Worm (Caenorhabditis elegans) whole organism, early embryonic: ENCODE data around the gene dhs-8.

Experiments
- ama-1 ChIP-seq: fragments of 150-350 bp; optimal IDR thresholded peaks from 2 replicates; lab custom pipeline; 2014
- sea-1 ChIP-seq: fragments of 200-800 bp; sonication (Bioruptor generic); conservative IDR thresholded peaks from 2 replicates; pipeline ENCODE4 v1.3.6; 2022; ENCODE audit warnings: missing genetic modification characterization, missing compliant biosample characterization
- tbx-11 ChIP-seq: fragments of 200-800 bp; sonication (Bioruptor generic); IDR thresholded peaks from 2 replicates; pipeline ENCODE4 v1.3.6; 2022; ENCODE audit warnings: missing genetic modification characterization, missing compliant biosample characterization

ce11 chrII:14534000-14534399, 36.2 kb downstream of the dhs-8 start, which contains the start of gene C04H5.1:
- TF ChIP-seq ama-1: no peak
- no peak for TF ChIP-seq sea-1 (GFP tag; lab: Robert Waterston, UW)
- no peak for TF ChIP-seq tbx-11 (GFP tag; lab: Robert Waterston, UW)
